Worm (Caenorhabditis elegans) whole organism, L4 larva: ENCODE results near the gene Y111B2A.1.

Source experiments
- jun-1 ChIP-seq: fragments of 150-350 bp; optimal IDR thresholded peaks from 2 replicates; lab custom pipeline; 2014; ENCODE audit warnings: missing biosample characterization, missing genetic modification reagents, missing genetic modification characterization
- zfp-3 ChIP-seq: fragments of 200-800 bp; sonication (Bioruptor generic); conservative IDR thresholded peaks from 2 replicates; pipeline ENCODE4 v1.3.6; 2022; ENCODE audit warnings: missing genetic modification reagents, missing genetic modification characterization, missing compliant biosample characterization

ce11 chrIII:12455651-12456420, 39.6 kb downstream of the Y111B2A.1 start:
- no peak for TF ChIP-seq zfp-3
- no peak for TF ChIP-seq jun-1 (tag; lab: Kevin White, UChicago)
